Fruit fly (Drosophila melanogaster): ENCODE results near the gene CG8004.

Gene CG8004

dm6 chr3L:19901486-19902255, 26.6 kb downstream of the CG8004 start (continued):
- no peak for TF ChIP-seq kni (GFP tag; optimal IDR thresholded peaks at IDR 0.05)
- no peak for TF ChIP-seq Hsf (GFP tag; optimal IDR thresholded peaks at IDR 0.05)
- TF ChIP-seq CG12155 (GFP tag; optimal IDR thresholded peaks at IDR 0.05), result no peak
- no peak for TF ChIP-seq CG2129 (GFP tag; IDR thresholded peaks at IDR 0.05; ENCODE audit: partially characterized antibody)
- no peak for TF ChIP-seq cg (GFP tag; optimal IDR thresholded peaks at IDR 0.05)
- TF ChIP-seq nerfin-2 (GFP tag; IDR thresholded peaks at IDR 0.05; ENCODE audit: partially characterized antibody), result no peak
- TF ChIP-seq disco-r (GFP tag; optimal IDR thresholded peaks at IDR 0.05), result no peak
- no peak for TF ChIP-seq CG6689 (GFP tag; IDR thresholded peaks at IDR 0.05)
- no peak for TF ChIP-seq dm (GFP tag; optimal IDR thresholded peaks at IDR 0.05)
- TF ChIP-seq p53 (GFP tag; optimal IDR thresholded peaks at IDR 0.05), result no peak
- TF ChIP-seq sqz (GFP tag; optimal IDR thresholded peaks at IDR 0.05), result peak; percentile 40
- TF ChIP-seq pros (GFP tag; optimal IDR thresholded peaks at IDR 0.05), result no peak
- TF ChIP-seq lola (GFP tag; optimal IDR thresholded peaks at IDR 0.05), result no peak
- no peak for TF ChIP-seq chif (GFP tag; optimal IDR thresholded peaks at IDR 0.05)
- no peak for TF ChIP-seq CG9609 (GFP tag; optimal IDR thresholded peaks at IDR 0.05)
- no peak for TF ChIP-seq CG11398 (GFP tag; optimal IDR thresholded peaks at IDR 0.05)
- no peak for TF ChIP-seq kah (GFP tag; optimal IDR thresholded peaks at IDR 0.05)
- peak; percentile 79; the same call in 2 of the 4 replicates for TF ChIP-seq chinmo (GFP tag; IDR thresholded peaks at IDR 0.05; ENCODE audit: partially characterized antibody)
- TF ChIP-seq HmgZ (tag; optimal IDR thresholded peaks at IDR 0.05), result peak; percentile 30
- no peak for TF ChIP-seq shn (GFP tag; optimal IDR thresholded peaks at IDR 0.05)
- TF ChIP-seq CG9437 (GFP tag; optimal IDR thresholded peaks at IDR 0.05), result no peak
- TF ChIP-seq CG12219 (GFP tag; optimal IDR thresholded peaks at IDR 0.05), result no peak
- TF ChIP-seq CG31388 (GFP tag; optimal IDR thresholded peaks at IDR 0.05), result no peak
- no peak for TF ChIP-seq CG1602 (GFP tag; optimal IDR thresholded peaks at IDR 0.05)
- TF ChIP-seq CG18599 (GFP tag; optimal IDR thresholded peaks at IDR 0.05), result peak; percentile 28
- TF ChIP-seq CG3065 (GFP tag; optimal IDR thresholded peaks at IDR 0.05), result no peak
- no peak for TF ChIP-seq Elba2 (GFP tag; optimal IDR thresholded peaks at IDR 0.05)
- no peak for TF ChIP-seq crc (GFP tag; optimal IDR thresholded peaks at IDR 0.05)
- TF ChIP-seq CG5953 (GFP tag; IDR thresholded peaks at IDR 0.05), result no peak
- peak; percentile 82 for TF ChIP-seq cwo (GFP tag; optimal IDR thresholded peaks at IDR 0.05)
- no peak for TF ChIP-seq dmrt11E (tag; optimal IDR thresholded peaks at IDR 0.05)
- TF ChIP-seq tio (GFP tag; optimal IDR thresholded peaks at IDR 0.05), result no peak
- no peak for TF ChIP-seq dati (GFP tag; IDR thresholded peaks at IDR 0.05)
- TF ChIP-seq toy (GFP tag; IDR thresholded peaks at IDR 0.05), result no peak
- TF ChIP-seq CG2199 (GFP tag; IDR thresholded peaks at IDR 0.05), result no peak
- TF ChIP-seq CG8290 (GFP tag; optimal IDR thresholded peaks at IDR 0.05), result no peak
- no peak for TF ChIP-seq CG8290 (tag; optimal IDR thresholded peaks at IDR 0.05)
- TF ChIP-seq Atf6 (GFP tag; IDR thresholded peaks at IDR 0.05), result no peak
- no peak for TF ChIP-seq pnt (GFP tag; optimal IDR thresholded peaks at IDR 0.05)
- TF ChIP-seq bsh (GFP tag; optimal IDR thresholded peaks at IDR 0.05), result no peak
- TF ChIP-seq CG13296 (GFP tag; optimal IDR thresholded peaks at IDR 0.05), result peak; percentile 17
- TF ChIP-seq CG2712 (tag; optimal IDR thresholded peaks at IDR 0.05), result no peak
- no peak for TF ChIP-seq fu2 (GFP tag; optimal IDR thresholded peaks at IDR 0.05)
- TF ChIP-seq Lhr (GFP tag; optimal IDR thresholded peaks at IDR 0.05), result no peak
- TF ChIP-seq CG43689 (GFP tag; IDR thresholded peaks at IDR 0.05), result no peak
- TF ChIP-seq gem (tag; optimal IDR thresholded peaks at IDR 0.05), result no peak
- TF ChIP-seq CG13624 (GFP tag; optimal IDR thresholded peaks at IDR 0.05), result no peak
- TF ChIP-seq CG6683 (GFP tag; optimal IDR thresholded peaks at IDR 0.05), result no peak
- TF ChIP-seq CG4820 (GFP tag; optimal IDR thresholded peaks at IDR 0.05), result no peak
- TF ChIP-seq zen2 (GFP tag; IDR thresholded peaks at IDR 0.05; ENCODE audit: partially characterized antibody), result no peak
